Fruit fly (Drosophila melanogaster): ENCODE measurements around the gene mamo.

The mamo gene

dm6 chrX:13995977-13996723 is 5.8 kb upstream of the mamo start, which contains the start of gene ben (continued):
- TF ChIP-seq so (GFP tag; IDR thresholded peaks at IDR 0.05) (peak; percentile 69; the same call in 1 of the 3 replicates), dpn (GFP tag; optimal IDR thresholded peaks at IDR 0.05) (peak; percentile 86 to 88), CG3407 (GFP tag; optimal IDR thresholded peaks at IDR 0.05) (peak; percentile 36), CG6654 (GFP tag; optimal IDR thresholded peaks at IDR 0.05) (peak; percentile 53), Poxn (GFP tag; IDR thresholded peaks at IDR 0.05) (peak; percentile 29; the same call in 1 of the 2 replicates), Antp (GFP tag; optimal IDR thresholded peaks at IDR 0.05) (peak; percentile 86), Dbx (GFP tag; IDR thresholded peaks at IDR 0.05) (peak; percentile 73), Sox100B (GFP tag; optimal IDR thresholded peaks at IDR 0.05) (peak; percentile 66), emc (GFP tag; optimal IDR thresholded peaks at IDR 0.05) (peak; percentile 55), CoRest (tag; optimal IDR thresholded peaks at IDR 0.05) (peak; percentile 94), psq (GFP tag; optimal IDR thresholded peaks at IDR 0.05) (peak; percentile 82), cato (GFP tag; optimal IDR thresholded peaks at IDR 0.05; ENCODE audit: borderline replicate concordance) (peak; percentile 72), CG5180 (GFP tag; optimal IDR thresholded peaks at IDR 0.05) (peak; percentile 38), sens (GFP tag) (peak; percentile 98), Trl (optimal IDR thresholded peaks at IDR 0.05) (no peak), Trl (GFP tag; optimal IDR thresholded peaks at IDR 0.05) (peak; percentile 75), CG10431 (GFP tag; optimal IDR thresholded peaks at IDR 0.05) (peak; percentile 36), Side (GFP tag; optimal IDR thresholded peaks at IDR 0.05) (peak; percentile 44), peb (GFP tag; IDR thresholded peaks at IDR 0.05) (peak; percentile 63), tap (tag; optimal IDR thresholded peaks at IDR 0.05) (peak; percentile 51), CG7745 (tag; optimal IDR thresholded peaks at IDR 0.05) (no peak), bcd (GFP tag; optimal IDR thresholded peaks at IDR 0.05) (peak; percentile 90), CG30431 (GFP tag; optimal IDR thresholded peaks at IDR 0.05) (peak; percentile 86), oc (tag; optimal IDR thresholded peaks at IDR 0.05) (peak; percentile 56), tin (GFP tag; optimal IDR thresholded peaks at IDR 0.05) (peak; percentile 87), zf30C (GFP tag; optimal IDR thresholded peaks at IDR 0.05) (peak; percentile 80), CG7928 (GFP tag; optimal IDR thresholded peaks at IDR 0.05) (peak; percentile 62), tna (GFP tag; IDR thresholded peaks at IDR 0.05; ENCODE audit: partially characterized antibody) (no peak), CG31441 (GFP tag; IDR thresholded peaks at IDR 0.05) (peak; percentile 76), CG8944 (GFP tag; optimal IDR thresholded peaks at IDR 0.05) (peak; percentile 85), bbx (GFP tag; IDR thresholded peaks at IDR 0.05; ENCODE audit: partially characterized antibody) (no peak), CG15269 (tag; optimal IDR thresholded peaks at IDR 0.05) (no peak), Lpt (GFP tag; optimal IDR thresholded peaks at IDR 0.05) (no peak), bigmax (GFP tag; optimal IDR thresholded peaks at IDR 0.05) (no peak), Elba2 (GFP tag; optimal IDR thresholded peaks at IDR 0.05) (peak; percentile 100), Med (GFP tag) (peak; percentile 95), CG17385 (GFP tag; optimal IDR thresholded peaks at IDR 0.05) (peak; percentile 16), dmrt99B (tag; optimal IDR thresholded peaks at IDR 0.05) (peak; percentile 76), CG6254 (GFP tag; optimal IDR thresholded peaks at IDR 0.05) (peak; percentile 46), Mes4 (GFP tag; optimal IDR thresholded peaks at IDR 0.05) (peak; percentile 68), z (GFP tag; IDR thresholded peaks at IDR 0.05) (no peak), CG6854 (GFP tag; optimal IDR thresholded peaks at IDR 0.05) (no peak), CG30403 (GFP tag; optimal IDR thresholded peaks at IDR 0.05) (peak; percentile 90), fd96Cb (tag; optimal IDR thresholded peaks at IDR 0.05) (peak; percentile 79), danr (GFP tag; IDR thresholded peaks at IDR 0.05) (peak; percentile 76), CG9727 (GFP tag; optimal IDR thresholded peaks at IDR 0.05) (peak; percentile 87), BEAF-32 (GFP tag; optimal IDR thresholded peaks at IDR 0.05) (peak; percentile 51), CG18619 (GFP tag; optimal IDR thresholded peaks at IDR 0.05) (peak; percentile 86), tup (GFP tag; optimal IDR thresholded peaks at IDR 0.05) (peak; percentile 50), CG17361 (GFP tag; IDR thresholded peaks at IDR 0.05) (peak; percentile 94)

All from whole organism, embryonic.